Worm (Caenorhabditis elegans) whole organism, L4 larva: Measurements from ENCODE around the gene coq-8.
A peak's percentile ranks its signal among the peaks of the same experiment; 100 is the strongest.

Experiments
- aha-1 ChIP-seq: fragments of 150-350 bp; peaks from one replicate; lab custom pipeline; 2014; ENCODE audit warnings: missing biosample characterization, missing genetic modification characterization
- dmd-6 ChIP-seq: fragments of 200-800 bp; sonication (Bioruptor generic); IDR thresholded peaks from 2 replicates; pipeline ENCODE4 v1.3.6; 2022; ENCODE audit warnings: missing genetic modification reagents, missing genetic modification characterization, missing compliant biosample characterization
- dpl-1 ChIP-seq: fragments of 150-350 bp; optimal IDR thresholded peaks from 2 replicates; lab custom pipeline; 2014; ENCODE audit warnings: missing biosample characterization, missing genetic modification reagents, missing genetic modification characterization
- lin-39 ChIP-seq: fragments of 150-350 bp; optimal IDR thresholded peaks from 2 replicates; lab custom pipeline; 2014; ENCODE audit warnings: missing biosample characterization, missing genetic modification reagents, missing genetic modification characterization
- nhr-11 ChIP-seq: fragments of 150-350 bp; optimal IDR thresholded peaks from 2 replicates; lab custom pipeline; 2014; ENCODE audit warnings: missing biosample characterization, missing genetic modification characterization
- nhr-25 ChIP-seq: sonication (generic microtip); optimal IDR thresholded peaks from 2 replicates; lab custom pipeline; 2017; ENCODE audit warnings: missing genetic modification characterization, mild to moderate bottlenecking, missing compliant biosample characterization, antibody characterized with exemption, moderate library complexity, borderline replicate concordance; ENCODE audit not compliant: insufficient read depth
- nhr-76 ChIP-seq: fragments of 150-350 bp; optimal IDR thresholded peaks from 2 replicates; lab custom pipeline; 2014; ENCODE audit warnings: missing biosample characterization, missing genetic modification characterization
- pha-4 ChIP-seq, 2 experiments: fragments of 150-350 bp in 1 of 2; fragments of 200-800 bp in 1 of 2; sonication (Bioruptor generic) in 1 of 2; IDR thresholded peaks in 1 of 2; optimal IDR thresholded peaks in 1 of 2; 2 replicates each; pipeline versions ENCODE4 v1.3.6 to Lab custom; 2014 to 2022; ENCODE audit warnings: missing genetic modification characterization in 2 of 2, missing genetic modification reagents in 2 of 2, missing biosample characterization in 1 of 2, missing compliant biosample characterization in 1 of 2
- tra-1 ChIP-seq: fragments of 200-800 bp; sonication (Bioruptor generic); IDR thresholded peaks from 2 replicates; pipeline ENCODE4 v1.3.6; 2022; ENCODE audit warnings: missing genetic modification reagents, missing genetic modification characterization, missing compliant biosample characterization
- unc-62 ChIP-seq, 3 experiments: fragments of 150-350 bp in 1 of 3; sonication (generic microtip); optimal IDR thresholded peaks in 2 of 3; peaks in 1 of 3; 1 replicate in 1 of 3; 2 replicates in 2 of 3; lab custom pipeline; 2014 to 2017; ENCODE audit warnings: missing biosample characterization in 3 of 3, missing genetic modification characterization in 3 of 3, missing genetic modification reagents in 3 of 3, missing genotype in 1 of 3
- zag-1 ChIP-seq: fragments of 150-350 bp; optimal IDR thresholded peaks from 2 replicates; lab custom pipeline; 2014; ENCODE audit warnings: missing biosample characterization, missing genetic modification characterization

- TF ChIP-seq zag-1 (tag; lab: Kevin White, UChicago) (peak; percentile 62), unc-62 (GFP tag; optimal IDR thresholded peaks at IDR 0.05 in 1 of 2; lab: Kevin White, UChicago) (peak; percentile 28 to 100), unc-62 (tag; optimal IDR thresholded peaks at IDR 0.05; lab: Kevin White, UChicago) (no peak), aha-1 (tag; lab: Kevin White, UChicago) (peak; percentile 100), nhr-76 (tag; lab: Kevin White, UChicago) (peak; percentile 83), nhr-25 (peak; percentile 98), pha-4 (GFP tag; IDR thresholded peaks at IDR 0.05; lab: Robert Waterston, UW) (peak; percentile 98), pha-4 (tag; optimal IDR thresholded peaks at IDR 0.05; lab: Kevin White, UChicago) (peak; percentile 55), nhr-11 (tag; lab: Kevin White, UChicago) (peak; percentile 99), dpl-1 (peak; percentile 93), tra-1 (peak; percentile 99), lin-39 (tag; lab: Kevin White, UChicago) (no peak), dmd-6 (GFP tag; lab: Robert Waterston, UW) (peak; percentile 100)
Observed at ce11 chrIII:4899728-4900127, 36.5 kb downstream of the coq-8 start.
